Fruit fly (Drosophila melanogaster): ENCODE data around the gene dmrt99B.

DNA sequence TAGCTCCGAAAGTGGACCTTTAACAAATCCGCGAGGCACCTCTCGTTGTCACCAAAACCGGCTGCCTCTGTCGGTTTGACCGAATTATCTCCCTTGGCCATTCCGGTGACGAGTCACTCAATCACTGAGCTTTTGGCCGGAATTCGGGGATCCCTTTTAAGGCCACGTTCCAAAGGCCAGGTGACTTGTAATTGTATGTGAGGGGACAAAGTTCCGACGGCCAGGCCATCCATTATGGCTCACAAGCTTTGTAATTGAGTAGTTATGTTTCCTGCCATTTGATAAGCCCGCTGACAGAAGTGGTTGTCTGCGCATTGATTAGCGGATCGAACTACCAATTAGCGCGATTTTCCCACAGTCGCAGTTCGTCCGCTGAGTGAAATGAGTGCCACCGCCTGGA lies 23.6 kb upstream of the dmrt99B start, which contains the start of the genes ppk20 and ppk30:
- TF ChIP-seq pfk (GFP tag; optimal IDR thresholded peaks at IDR 0.05), result no peak
- TF ChIP-seq CG16863 (GFP tag; optimal IDR thresholded peaks at IDR 0.05), result no peak
- TF ChIP-seq tgo (GFP tag; IDR thresholded peaks at IDR 0.05), result no peak
- no peak for TF ChIP-seq CG8290 (GFP tag; optimal IDR thresholded peaks at IDR 0.05)
- no peak for TF ChIP-seq CG8290 (tag; optimal IDR thresholded peaks at IDR 0.05)

Measured in whole organism, embryonic.